Worm (Caenorhabditis elegans) whole organism, L4 larva: ENCODE data around the gene aakg-1.
A peak's percentile ranks its signal among the peaks of the same experiment; 100 is the strongest.

Experiments used
- F10B5.3 ChIP-seq: sonication (generic microtip); optimal IDR thresholded peaks from 2 replicates; lab custom pipeline; 2016; ENCODE audit warnings: mild to moderate bottlenecking, missing genetic modification characterization, missing compliant biosample characterization
- F49E8.2 ChIP-seq: sonication (generic microtip); optimal IDR thresholded peaks from 2 replicates; lab custom pipeline; 2016; ENCODE audit warnings: missing compliant biosample characterization, mild to moderate bottlenecking, missing genetic modification characterization, borderline replicate concordance
- aha-1 ChIP-seq: fragments of 150-350 bp; peaks from one replicate; lab custom pipeline; 2014; ENCODE audit warnings: missing biosample characterization, missing genetic modification characterization
- attf-4 ChIP-seq: sonication (generic microtip); optimal IDR thresholded peaks from 3 replicates; lab custom pipeline; 2017; ENCODE audit warnings: missing biosample characterization, missing genetic modification characterization
- ceh-62 ChIP-seq: sonication (generic microtip); optimal IDR thresholded peaks from 2 replicates; lab custom pipeline; 2017; ENCODE audit warnings: missing biosample characterization, missing genetic modification characterization
- ceh-82 ChIP-seq: sonication (generic microtip); optimal IDR thresholded peaks from 2 replicates; lab custom pipeline; 2017; ENCODE audit warnings: missing biosample characterization, missing genetic modification characterization
- cey-2 ChIP-seq: sonication (generic microtip); optimal IDR thresholded peaks from 3 replicates; lab custom pipeline; 2017; ENCODE audit warnings: missing genetic modification characterization, mild to moderate bottlenecking, missing compliant biosample characterization, antibody characterized with exemption, borderline replicate concordance; ENCODE audit not compliant: insufficient read depth
- ctbp-1 ChIP-seq: fragments of 200-800 bp; sonication (Bioruptor generic); IDR thresholded peaks from 2 replicates; pipeline ENCODE4 v1.3.6; 2022; ENCODE audit warnings: missing genetic modification reagents, missing genetic modification characterization, missing compliant biosample characterization
- daf-16 ChIP-seq, 3 experiments: sonication (generic microtip); optimal IDR thresholded peaks; 2 replicates each; lab custom pipeline; 2016 to 2017; ENCODE audit warnings: missing genetic modification characterization in 3 of 3, missing genetic modification reagents in 3 of 3, mild to moderate bottlenecking in 2 of 3, missing compliant biosample characterization in 2 of 3, missing biosample characterization in 1 of 3, moderate library complexity in 1 of 3
- daf-19 ChIP-seq: fragments of 200-800 bp; sonication (Bioruptor generic); conservative IDR thresholded peaks from 2 replicates; pipeline ENCODE4 v1.3.6; 2022; ENCODE audit warnings: missing genetic modification characterization, missing compliant biosample characterization
- dmd-8 ChIP-seq: fragments of 200-800 bp; sonication (Bioruptor generic); IDR thresholded peaks from 2 replicates; pipeline ENCODE4 v1.3.6; 2022; ENCODE audit warnings: missing genetic modification characterization, missing compliant biosample characterization
- dmd-9 ChIP-seq: fragments of 200-800 bp; sonication (Bioruptor generic); IDR thresholded peaks from 2 replicates; pipeline ENCODE4 v1.3.6; 2022; ENCODE audit warnings: missing genetic modification reagents, missing genetic modification characterization, missing compliant biosample characterization
- dve-1 ChIP-seq: sonication (generic microtip); optimal IDR thresholded peaks from 2 replicates; lab custom pipeline; 2017; ENCODE audit warnings: antibody characterized with exemption, mild to moderate bottlenecking, missing genetic modification characterization, missing compliant biosample characterization; ENCODE audit not compliant: insufficient read depth
- egl-27 ChIP-seq: sonication (generic microtip); optimal IDR thresholded peaks from 3 replicates; lab custom pipeline; 2017; ENCODE audit warnings: missing biosample characterization, missing genetic modification reagents, missing genetic modification characterization
- hlh-30 ChIP-seq: sonication (generic microtip); optimal IDR thresholded peaks from 2 replicates; lab custom pipeline; 2017; ENCODE audit warnings: antibody characterized with exemption, mild to moderate bottlenecking, missing genetic modification characterization, missing compliant biosample characterization; ENCODE audit not compliant: insufficient read depth
- lin-38 ChIP-seq: fragments of 200-800 bp; sonication (Bioruptor generic); IDR thresholded peaks from 2 replicates; pipeline ENCODE4 v1.3.6; 2022; ENCODE audit warnings: missing genetic modification reagents, missing genetic modification characterization, missing compliant biosample characterization
- lin-39 ChIP-seq: fragments of 150-350 bp; optimal IDR thresholded peaks from 2 replicates; lab custom pipeline; 2014; ENCODE audit warnings: missing biosample characterization, missing genetic modification reagents, missing genetic modification characterization
- lir-3 ChIP-seq: sonication (generic microtip); optimal IDR thresholded peaks from 2 replicates; lab custom pipeline; 2016; ENCODE audit warnings: mild to moderate bottlenecking, missing genetic modification characterization, missing compliant biosample characterization
- madf-9 ChIP-seq: fragments of 200-800 bp; sonication (Bioruptor generic); conservative IDR thresholded peaks from 2 replicates; pipeline ENCODE4 v1.3.6; 2022; ENCODE audit warnings: missing genetic modification reagents, missing genetic modification characterization, missing compliant biosample characterization
- mdl-1 ChIP-seq, 2 experiments: fragments of 150-350 bp in 1 of 2; sonication (generic microtip) in 1 of 2; optimal IDR thresholded peaks; 2 replicates each; lab custom pipeline; 2014 to 2017; ENCODE audit warnings: missing biosample characterization in 2 of 2, missing genetic modification characterization in 2 of 2
- mes-2 ChIP-seq: sonication (generic microtip); optimal IDR thresholded peaks from 2 replicates; lab custom pipeline; 2016; ENCODE audit warnings: missing genotype, mild to moderate bottlenecking, missing genetic modification characterization, missing compliant biosample characterization; ENCODE audit not compliant: poor library complexity, severe bottlenecking
- mxl-2 ChIP-seq: fragments of 200-800 bp; sonication (Bioruptor generic); conservative IDR thresholded peaks from 2 replicates; pipeline ENCODE4 v1.3.6; 2022; ENCODE audit warnings: missing genetic modification reagents, missing genetic modification characterization, missing compliant biosample characterization
- mxl-3 ChIP-seq: fragments of 200-800 bp; sonication (Bioruptor generic); optimal IDR thresholded peaks from 2 replicates; lab custom pipeline; 2018; ENCODE audit warnings: mild to moderate bottlenecking, missing genetic modification characterization, missing compliant biosample characterization
- nhr-111 ChIP-seq: fragments of 200-800 bp; sonication (Bioruptor generic); optimal IDR thresholded peaks from 2 replicates; lab custom pipeline; 2018; ENCODE audit warnings: mild to moderate bottlenecking, missing genetic modification characterization, missing compliant biosample characterization
- nhr-25 ChIP-seq: sonication (generic microtip); optimal IDR thresholded peaks from 2 replicates; lab custom pipeline; 2017; ENCODE audit warnings: missing genetic modification characterization, mild to moderate bottlenecking, missing compliant biosample characterization, antibody characterized with exemption, moderate library complexity, borderline replicate concordance; ENCODE audit not compliant: insufficient read depth
- nhr-41 ChIP-seq: fragments of 200-800 bp; sonication (Bioruptor generic); IDR thresholded peaks from 2 replicates; pipeline ENCODE4 v1.3.6; 2022; ENCODE audit warnings: missing genetic modification reagents, missing genetic modification characterization, missing compliant biosample characterization
- pha-4 ChIP-seq, 2 experiments: fragments of 150-350 bp in 1 of 2; fragments of 200-800 bp in 1 of 2; sonication (Bioruptor generic) in 1 of 2; IDR thresholded peaks in 1 of 2; optimal IDR thresholded peaks in 1 of 2; 2 replicates each; pipeline versions ENCODE4 v1.3.6 to Lab custom; 2014 to 2022; ENCODE audit warnings: missing genetic modification characterization in 2 of 2, missing genetic modification reagents in 2 of 2, missing biosample characterization in 1 of 2, missing compliant biosample characterization in 1 of 2
- pqm-1 ChIP-seq: sonication (generic microtip); optimal IDR thresholded peaks from 2 replicates; lab custom pipeline; 2017; ENCODE audit warnings: missing biosample characterization, missing genetic modification characterization
- rbr-2 ChIP-seq: sonication (generic microtip); optimal IDR thresholded peaks from 2 replicates; lab custom pipeline; 2016; ENCODE audit warnings: missing genotype, missing genetic modification characterization, missing compliant biosample characterization
- set-16 ChIP-seq: fragments of 200-800 bp; sonication (Bioruptor generic); IDR thresholded peaks from 2 replicates; pipeline ENCODE4 v1.3.6; 2022; ENCODE audit warnings: missing genetic modification reagents, missing genetic modification characterization, missing compliant biosample characterization
- skn-1 ChIP-seq: fragments of 150-350 bp; optimal IDR thresholded peaks from 2 replicates; lab custom pipeline; 2014; ENCODE audit warnings: missing biosample characterization, missing genetic modification characterization
- snpc-1.2 ChIP-seq: fragments of 200-800 bp; sonication (Bioruptor generic); IDR thresholded peaks from 2 replicates; pipeline ENCODE4 v1.3.6; 2022; ENCODE audit warnings: missing genetic modification reagents, missing genetic modification characterization, missing compliant biosample characterization
- snpc-4 ChIP-seq: fragments of 150-350 bp; optimal IDR thresholded peaks from 2 replicates; lab custom pipeline; 2014; ENCODE audit warnings: missing biosample characterization, missing genetic modification characterization
- spr-1 ChIP-seq: sonication (generic microtip); optimal IDR thresholded peaks from 2 replicates; lab custom pipeline; 2016; ENCODE audit warnings: mild to moderate bottlenecking, missing genetic modification characterization, missing compliant biosample characterization
- spr-3 ChIP-seq: fragments of 200-800 bp; sonication (Bioruptor generic); optimal IDR thresholded peaks from 2 replicates; lab custom pipeline; 2018; ENCODE audit warnings: mild to moderate bottlenecking, missing genetic modification characterization, missing compliant biosample characterization
- tra-1 ChIP-seq: fragments of 200-800 bp; sonication (Bioruptor generic); IDR thresholded peaks from 2 replicates; pipeline ENCODE4 v1.3.6; 2022; ENCODE audit warnings: missing genetic modification reagents, missing genetic modification characterization, missing compliant biosample characterization
- unc-130 ChIP-seq: sonication (generic microtip); optimal IDR thresholded peaks from 2 replicates; lab custom pipeline; 2016; ENCODE audit warnings: missing genetic modification reagents, missing genetic modification characterization, missing compliant biosample characterization
- unc-39 ChIP-seq: sonication (generic microtip); optimal IDR thresholded peaks from 2 replicates; lab custom pipeline; 2017; ENCODE audit warnings: missing biosample characterization, missing genetic modification characterization
- unc-62 ChIP-seq, 3 experiments: fragments of 150-350 bp in 1 of 3; sonication (generic microtip); optimal IDR thresholded peaks in 2 of 3; peaks in 1 of 3; 1 replicate in 1 of 3; 2 replicates in 2 of 3; lab custom pipeline; 2014 to 2017; ENCODE audit warnings: missing biosample characterization in 3 of 3, missing genetic modification characterization in 3 of 3, missing genetic modification reagents in 3 of 3, missing genotype in 1 of 3
- vab-7 ChIP-seq: fragments of 200-800 bp; sonication (Bioruptor generic); IDR thresholded peaks from 2 replicates; pipeline ENCODE4 v1.3.6; 2022; ENCODE audit warnings: missing genetic modification reagents, missing genetic modification characterization, missing compliant biosample characterization
- zfp-3 ChIP-seq: fragments of 200-800 bp; sonication (Bioruptor generic); conservative IDR thresholded peaks from 2 replicates; pipeline ENCODE4 v1.3.6; 2022; ENCODE audit warnings: missing genetic modification reagents, missing genetic modification characterization, missing compliant biosample characterization
- zip-2 ChIP-seq: fragments of 150-350 bp; optimal IDR thresholded peaks from 2 replicates; lab custom pipeline; 2014; ENCODE audit warnings: missing biosample characterization, missing genetic modification characterization
- ztf-7 ChIP-seq: fragments of 150-350 bp; optimal IDR thresholded peaks from 2 replicates; lab custom pipeline; 2014; ENCODE audit warnings: missing biosample characterization, missing genetic modification characterization

aakg-1 gene

DNA sequence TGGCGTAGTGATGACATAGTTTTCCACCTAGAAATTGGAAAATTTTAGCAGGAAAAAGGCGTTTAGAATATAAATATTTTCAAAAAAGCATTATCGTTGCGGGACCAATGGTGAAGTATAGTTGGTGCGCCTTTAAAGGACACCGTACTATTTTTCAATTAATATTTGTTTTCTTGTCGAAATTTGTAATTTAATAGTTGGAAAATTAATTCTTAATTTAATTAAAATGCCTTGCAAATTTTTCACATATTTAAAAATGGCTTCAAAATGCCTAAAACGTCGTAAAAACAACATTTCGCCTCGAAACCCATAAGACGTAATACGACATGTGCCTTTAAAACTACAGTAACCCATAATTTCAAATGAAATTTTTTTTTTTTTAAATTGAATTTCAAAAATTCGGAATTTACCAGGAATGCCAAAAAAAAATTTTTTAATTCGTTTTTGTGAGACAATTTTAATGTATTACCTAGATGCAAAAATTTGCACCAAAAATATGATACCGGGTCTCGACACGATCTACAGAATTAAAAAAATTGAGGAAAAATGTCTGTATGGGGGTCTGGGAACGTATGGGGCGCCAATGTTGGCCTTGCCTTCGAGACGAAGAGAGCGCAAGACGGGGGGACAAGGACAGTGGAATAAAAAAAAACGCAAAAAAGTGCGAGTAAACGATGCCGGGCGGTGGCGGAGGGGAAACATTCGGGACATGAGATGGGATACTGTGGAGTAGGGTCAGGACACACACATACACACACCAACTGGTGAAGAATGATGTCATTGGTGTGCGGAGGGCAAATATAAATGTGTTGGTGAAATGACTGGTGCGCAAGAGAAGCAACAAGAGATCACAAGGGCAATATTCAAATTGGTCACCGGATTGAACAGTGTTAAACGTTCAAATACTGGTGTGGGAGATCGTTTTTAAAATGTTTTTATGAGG lies at the start of gene aakg-1:
Gene aakg-1, minus strand, starts transcription at position 52 of the 943 bp plus-strand sequence.
- TF ChIP-seq snpc-1.2 (GFP tag; lab: Robert Waterston, UW) (0 out of 2 replicates have a peak, but pooled peaks have one; percentile 41), unc-130 (GFP tag; lab: Kevin White, UChicago) (peak; percentile 28), nhr-41 (no peak), F49E8.2 (tag; lab: Kevin White, UChicago) (peak; percentile 35), nhr-25 (tag; lab: Kevin White, UChicago) (peak; percentile 23), ctbp-1 (GFP tag; lab: Robert Waterston, UW) (no peak), pha-4 (GFP tag; IDR thresholded peaks at IDR 0.05; lab: Robert Waterston, UW) (no peak), pha-4 (tag; optimal IDR thresholded peaks at IDR 0.05; lab: Kevin White, UChicago) (no peak), lin-39 (tag; lab: Kevin White, UChicago) (no peak), set-16 (no peak), aha-1 (tag; lab: Kevin White, UChicago) (peak; percentile 92), mes-2 (tag; lab: Kevin White, UChicago) (peak; percentile 13), attf-4 (no peak), nhr-111 (no peak), mxl-3 (no peak), pqm-1 (tag; lab: Kevin White, UChicago) (no peak), ceh-62 (no peak), lir-3 (no peak)

ce11 chrIII:12624466-12624865 lies 49.3 kb upstream of the aakg-1 start, which contains the start of gene gtf-2A2:
Gene gtf-2A2 (plus strand): TSS chrIII:12624766.
- no peak for TF ChIP-seq mxl-2 (GFP tag; lab: Robert Waterston, UW)
- TF ChIP-seq spr-3 (GFP tag; lab: Kevin White, UChicago): no peak
- no peak for TF ChIP-seq zip-2 (tag; lab: Kevin White, UChicago)
- TF ChIP-seq vab-7: no peak
- TF ChIP-seq daf-19 (GFP tag; lab: Robert Waterston, UW): no peak
- TF ChIP-seq unc-39 (tag; lab: Kevin White, UChicago): no peak

- TF ChIP-seq mxl-3: peak; percentile 71
- peak; percentile 20 for TF ChIP-seq spr-1 (tag; lab: Kevin White, UChicago)
- TF ChIP-seq skn-1 (tag; lab: Kevin White, UChicago): no peak
- TF ChIP-seq snpc-4 (tag; lab: Kevin White, UChicago): no peak
- no peak for TF ChIP-seq ceh-82 (tag; lab: Kevin White, UChicago)
- peak; percentile 97 for TF ChIP-seq dve-1 (tag; lab: Kevin White, UChicago)
- 0 out of 2 replicates have a peak, but pooled peaks have one; percentile 49 for TF ChIP-seq madf-9 (GFP tag; lab: Robert Waterston, UW)
- no peak for TF ChIP-seq dmd-9 (GFP tag; lab: Robert Waterston, UW)
- no peak for TF ChIP-seq cey-2 (tag; lab: Kevin White, UChicago)
- TF ChIP-seq rbr-2: peak; percentile 5
- peak; percentile 95 for TF ChIP-seq hlh-30 (tag; lab: Kevin White, UChicago)
- TF ChIP-seq F10B5.3: no peak
- TF ChIP-seq unc-130 (GFP tag; lab: Kevin White, UChicago): no peak
- no peak for TF ChIP-seq dmd-8 (GFP tag; lab: Robert Waterston, UW)
- peak in 1 of 2 experiments; percentile 24 for TF ChIP-seq daf-16 (GFP tag; optimal IDR thresholded peaks at IDR 0.05; lab: Kevin White, UChicago)
- TF ChIP-seq daf-16 (tag; optimal IDR thresholded peaks at IDR 0.05; lab: Kevin White, UChicago): peak; percentile 97
- TF ChIP-seq nhr-41: no peak
- peak; percentile 27 for TF ChIP-seq lin-38 (GFP tag; lab: Robert Waterston, UW)
- no peak for TF ChIP-seq egl-27 (tag; lab: Kevin White, UChicago)
- peak in 1 of 2 experiments; percentile 86 for TF ChIP-seq mdl-1 (tag; optimal IDR thresholded peaks at IDR 0.05; lab: Kevin White, UChicago)
- TF ChIP-seq unc-39 (tag; lab: Kevin White, UChicago): no peak
- TF ChIP-seq tra-1 (GFP tag; lab: Robert Waterston, UW): peak; percentile 54; the same call in 1 of the 2 replicates
- TF ChIP-seq zfp-3 (GFP tag; lab: Robert Waterston, UW): 0 out of 2 replicates have a peak, but pooled peaks have one; percentile 27
- TF ChIP-seq ztf-7 (tag; lab: Kevin White, UChicago): no peak
- peak in 1 of 2 experiments; percentile 94 for TF ChIP-seq unc-62 (GFP tag; optimal IDR thresholded peaks at IDR 0.05 in 1 of 2; lab: Kevin White, UChicago)
- TF ChIP-seq unc-62 (tag; optimal IDR thresholded peaks at IDR 0.05; lab: Kevin White, UChicago): no peak
These were observed 41.8 kb upstream of the aakg-1 start for ce11 chrIII:12616990-12617393.
